Worm (Caenorhabditis elegans): ENCODE results near the gene ctl-1.

- TF ChIP-seq ama-1 (optimal IDR thresholded peaks at IDR 0.05) (no peak), snpc-1.2 (GFP tag; IDR thresholded peaks at IDR 0.05) (no peak), fos-1 (tag; optimal IDR thresholded peaks at IDR 0.05) (no peak)
These were observed 17.1 kb downstream of the ctl-1 start, which contains the start of gene srh-42 for ce11 chrII:14288968-14289367.

All from whole organism, L4 larva.